Worm (Caenorhabditis elegans): ENCODE results near the gene slc-36.5.

slc-36.5 gene

ce11 chrII:6890095-6890494 lies 13.2 kb upstream of the slc-36.5 start, which contains the start of gene acer-1:
TSS of gene acer-1 (minus strand) at chrII:6890400.
- no peak for TF ChIP-seq hif-1 (tag; optimal IDR thresholded peaks at IDR 0.05)
- peak; percentile 22; the same call in 1 of the 2 replicates for TF ChIP-seq madf-9 (GFP tag; conservative IDR thresholded peaks at IDR 0.05)
- no peak for TF ChIP-seq pqm-1 (tag; optimal IDR thresholded peaks at IDR 0.05)
- peak in 1 of 2 experiments; percentile 29 for TF ChIP-seq unc-62 (GFP tag; optimal IDR thresholded peaks at IDR 0.05 in 1 of 2)
- no peak for TF ChIP-seq unc-62 (tag; optimal IDR thresholded peaks at IDR 0.05)
- TF ChIP-seq egl-43 (GFP tag; IDR thresholded peaks at IDR 0.05) = 0 out of 2 replicates have a peak, but pooled peaks have one; percentile 28
- TF ChIP-seq cey-2 (tag; optimal IDR thresholded peaks at IDR 0.05; ENCODE audit: borderline replicate concordance, insufficient read depth) = no peak
- no peak for TF ChIP-seq F10B5.3 (tag; optimal IDR thresholded peaks at IDR 0.05)
- TF ChIP-seq dmd-6 (GFP tag; IDR thresholded peaks at IDR 0.05) = no peak
- TF ChIP-seq T26A8.4 (GFP tag; IDR thresholded peaks at IDR 0.05) = no peak
- TF ChIP-seq hmg-1.1 (GFP tag; IDR thresholded peaks at IDR 0.05) = no peak
- peak; percentile 33; the same call in 1 of the 2 replicates for TF ChIP-seq ctbp-1 (GFP tag; IDR thresholded peaks at IDR 0.05)
- TF ChIP-seq jun-1 (tag; optimal IDR thresholded peaks at IDR 0.05) = no peak
- no peak for TF ChIP-seq lin-15B (tag; optimal IDR thresholded peaks at IDR 0.05)
- TF ChIP-seq saeg-2 (GFP tag; IDR thresholded peaks at IDR 0.05) = 0 out of 2 replicates have a peak, but pooled peaks have one; percentile 8
- TF ChIP-seq ceh-20 (GFP tag; IDR thresholded peaks at IDR 0.05) = no peak
- TF ChIP-seq attf-4 (tag; optimal IDR thresholded peaks at IDR 0.05) = no peak
- peak; percentile 81 for TF ChIP-seq ama-1 (optimal IDR thresholded peaks at IDR 0.05)
- TF ChIP-seq nhr-111 (GFP tag; optimal IDR thresholded peaks at IDR 0.05) = no peak
- TF ChIP-seq sdz-12 (GFP tag; optimal IDR thresholded peaks at IDR 0.05) = peak; percentile 79
- TF ChIP-seq lim-7 (GFP tag; IDR thresholded peaks at IDR 0.05) = no peak
- peak; percentile 18 for TF ChIP-seq hlh-11 (tag; optimal IDR thresholded peaks at IDR 0.05)
- TF ChIP-seq unc-130 (GFP tag; optimal IDR thresholded peaks at IDR 0.05) = no peak
- 0 out of 2 replicates have a peak, but pooled peaks have one; percentile 6 for TF ChIP-seq Y75B8A.6 (GFP tag; IDR thresholded peaks at IDR 0.05)
- 0 out of 2 replicates have a peak, but pooled peaks have one; percentile 25 for TF ChIP-seq Y105C5A.15 (GFP tag; IDR thresholded peaks at IDR 0.05)
- no peak for TF ChIP-seq unc-39 (tag; optimal IDR thresholded peaks at IDR 0.05)
- no peak for TF ChIP-seq nhr-6 (tag; optimal IDR thresholded peaks at IDR 0.05)
- no peak for TF ChIP-seq lin-29 (GFP tag; IDR thresholded peaks at IDR 0.05)
- TF ChIP-seq dve-1 (tag; optimal IDR thresholded peaks at IDR 0.05; ENCODE audit: insufficient read depth) = no peak

- TF ChIP-seq nhr-48 (tag; optimal IDR thresholded peaks at IDR 0.05) = no peak
- TF ChIP-seq dmd-8 (GFP tag; IDR thresholded peaks at IDR 0.05) = 0 out of 2 replicates have a peak, but pooled peaks have one; percentile 9
- TF ChIP-seq ctbp-1 (GFP tag; IDR thresholded peaks at IDR 0.05) = peak; percentile 19; the same call in 1 of the 2 replicates
- no peak for TF ChIP-seq ceh-62 (tag; optimal IDR thresholded peaks at IDR 0.05)
- TF ChIP-seq dmd-9 (GFP tag; IDR thresholded peaks at IDR 0.05) = peak; percentile 50; the same call in 1 of the 2 replicates
- peak; percentile 62; the same call in 1 of the 2 replicates for TF ChIP-seq zfp-3 (GFP tag; conservative IDR thresholded peaks at IDR 0.05)
- peak; percentile 76 for TF ChIP-seq aha-1 (tag)
These were observed 12.7 kb upstream of the slc-36.5 start for ce11 chrII:6889580-6889922.

ce11 chrII:6888661-6889579 lies 12.1 kb upstream of the slc-36.5 start:
- TF ChIP-seq Y75B8A.6 (GFP tag; IDR thresholded peaks at IDR 0.05) (peak; percentile 68; the same call in 1 of the 2 replicates), pha-4 (GFP tag; IDR thresholded peaks at IDR 0.05) (no peak; the same call in 1 of the 2 replicates), pha-4 (tag; optimal IDR thresholded peaks at IDR 0.05) (no peak), set-16 (GFP tag; IDR thresholded peaks at IDR 0.05) (no peak), R02D3.7 (tag; optimal IDR thresholded peaks at IDR 0.05) (no peak), lin-39 (tag; optimal IDR thresholded peaks at IDR 0.05) (no peak), lin-38 (GFP tag; IDR thresholded peaks at IDR 0.05) (0 out of 2 replicates have a peak, but pooled peaks have one; percentile 6), daf-16 (GFP tag; optimal IDR thresholded peaks at IDR 0.05) (no peak), daf-16 (tag; optimal IDR thresholded peaks at IDR 0.05) (peak; percentile 21), attf-4 (tag; optimal IDR thresholded peaks at IDR 0.05) (no peak), ceh-44 (GFP tag; IDR thresholded peaks at IDR 0.05) (no peak), lim-7 (GFP tag; IDR thresholded peaks at IDR 0.05) (no peak), ces-1 (GFP tag; optimal IDR thresholded peaks at IDR 0.05) (no peak), daf-19 (GFP tag; conservative IDR thresholded peaks at IDR 0.05) (no peak), mes-2 (tag; optimal IDR thresholded peaks at IDR 0.05; ENCODE audit: poor library complexity, severe bottlenecking) (peak; percentile 46), snpc-1.2 (GFP tag; IDR thresholded peaks at IDR 0.05) (no peak)
